Fruit fly (Drosophila melanogaster) whole organism: ENCODE measurements around the gene CG7692.

Experiments
- CG8478 ChIP-seq: fragments of >200 bp; optimal IDR thresholded peaks from 2 replicates; lab custom pipeline; 2018; ENCODE audit warnings: inconsistent platforms
- Dll ChIP-seq: fragments of >200 bp; optimal IDR thresholded peaks from 2 replicates; lab custom pipeline; 2017
- pan ChIP-seq: fragments of >200 bp; optimal IDR thresholded peaks from 2 replicates; lab custom pipeline; 2017
- psq ChIP-seq: fragments of >200 bp; optimal IDR thresholded peaks from 2 replicates; lab custom pipeline; 2017
- usp ChIP-seq: fragments of >200 bp; optimal IDR thresholded peaks from 2 replicates; lab custom pipeline; 2017; ENCODE audit warnings: missing biosample characterization, missing genetic modification characterization, mixed read lengths

dm6 chr3L:17383714-17384113 lies 32.1 kb downstream of the CG7692 start:
- TF ChIP-seq CG8478, result no peak
- TF ChIP-seq Dll (lab: Kevin White, UChicago), result no peak
- TF ChIP-seq pan (lab: Kevin White, UChicago), result no peak
- TF ChIP-seq psq (lab: Kevin White, UChicago), result no peak
- no peak for TF ChIP-seq usp (GFP tag; lab: Kevin White, UChicago)
